Worm (Caenorhabditis elegans) whole organism, dauer: ENCODE measurements around the gene F23F12.3.

ENCODE experiments used
- unc-62 ChIP-seq: sonication (generic microtip); optimal IDR thresholded peaks from 2 replicates; lab custom pipeline; 2017; ENCODE audit warnings: missing biosample characterization, missing genetic modification reagents, missing genetic modification characterization

The F23F12.3 gene

ce11 chrIII:6482918-6483317, 17.4 kb upstream of the F23F12.3 start, which contains the start of gene chtb-2:
Gene chtb-2, plus strand, starts transcription at chrIII:6483218.
- no peak for TF ChIP-seq unc-62 (GFP tag; lab: Kevin White, UChicago)

- TF ChIP-seq unc-62 (GFP tag; lab: Kevin White, UChicago): no peak
Observed at ce11 chrIII:6488916-6489315, 11.4 kb upstream of the F23F12.3 start.

ce11 chrIII:6489493-6489892, 10.8 kb upstream of the F23F12.3 start, which contains the start of gene rpt-3:
Gene rpt-3, plus strand, starts transcription at chrIII:6489793.
- no peak for TF ChIP-seq unc-62 (GFP tag; lab: Kevin White, UChicago)

ce11 chrIII:6490989-6491388, 9.3 kb upstream of the F23F12.3 start:
- no peak for TF ChIP-seq unc-62 (GFP tag; lab: Kevin White, UChicago)

ce11 chrIII:6492807-6493206, 7.5 kb upstream of the F23F12.3 start, which contains the start of gene srb-11:
Gene srb-11, minus strand, starts transcription at chrIII:6492907.
- TF ChIP-seq unc-62 (GFP tag; lab: Kevin White, UChicago): no peak

- TF ChIP-seq unc-62 (GFP tag; lab: Kevin White, UChicago): no peak
Observed at ce11 chrIII:6495191-6495723, 5.1 kb upstream of the F23F12.3 start, which contains the start of gene F23F12.13. Gene F23F12.13, plus strand, starts transcription at chrIII:6495673.

- TF ChIP-seq unc-62 (GFP tag; lab: Kevin White, UChicago): no peak
Observed at ce11 chrIII:6498176-6498575, 2.1 kb upstream of the F23F12.3 start, which contains the start of gene sdz-15. Gene sdz-15, plus strand, starts transcription at chrIII:6498476.

ce11 chrIII:6499102-6499501, 1.2 kb upstream of the F23F12.3 start:
- TF ChIP-seq unc-62 (GFP tag; lab: Kevin White, UChicago): no peak

ce11 chrIII:6507832-6508231, 7.5 kb downstream of the F23F12.3 start, which contains the start of gene F23F12.12:
Gene F23F12.12, plus strand, starts transcription at chrIII:6508132.
- TF ChIP-seq unc-62 (GFP tag; lab: Kevin White, UChicago): no peak

- no peak for TF ChIP-seq unc-62 (GFP tag; lab: Kevin White, UChicago)
Observed at ce11 chrIII:6508327-6508726, 8.0 kb downstream of the F23F12.3 start.

- no peak for TF ChIP-seq unc-62 (GFP tag; lab: Kevin White, UChicago)
Observed at ce11 chrIII:6509301-6509700, 9.0 kb downstream of the F23F12.3 start.

ce11 chrIII:6514673-6515072, 14.4 kb downstream of the F23F12.3 start, which contains the start of gene acr-5:
Gene acr-5, minus strand, starts transcription at chrIII:6514773.
- TF ChIP-seq unc-62 (GFP tag; lab: Kevin White, UChicago): no peak

- no peak for TF ChIP-seq unc-62 (GFP tag; lab: Kevin White, UChicago)
Observed at ce11 chrIII:6519949-6520348, 19.6 kb downstream of the F23F12.3 start, which contains the start of gene C09E7.10. Gene C09E7.10, minus strand, starts transcription at chrIII:6520049.

- TF ChIP-seq unc-62 (GFP tag; lab: Kevin White, UChicago): no peak
Observed at ce11 chrIII:6525557-6525956, 25.2 kb downstream of the F23F12.3 start, which contains the start of gene oig-1. Gene oig-1, minus strand, starts transcription at chrIII:6525657.

ce11 chrIII:6527902-6528301, 27.6 kb downstream of the F23F12.3 start, which contains the start of gene pqn-10:
Gene pqn-10, plus strand, starts transcription at chrIII:6528202.
- TF ChIP-seq unc-62 (GFP tag; lab: Kevin White, UChicago): no peak

- no peak for TF ChIP-seq unc-62 (GFP tag; lab: Kevin White, UChicago)
Observed at ce11 chrIII:6531099-6531498, 30.8 kb downstream of the F23F12.3 start, which contains the start of gene C09E7.11. Gene C09E7.11, plus strand, starts transcription at chrIII:6531399.

- TF ChIP-seq unc-62 (GFP tag; lab: Kevin White, UChicago): no peak
Observed at ce11 chrIII:6532647-6533046, 32.3 kb downstream of the F23F12.3 start, which contains the start of gene srxa-5. Gene srxa-5, plus strand, starts transcription at chrIII:6532947.
